Fruit fly (Drosophila melanogaster) whole organism, wandering third instar larva: ENCODE data around the gene frm.

Source experiments
- Abd-B ChIP-seq: fragments of >200 bp; optimal IDR thresholded peaks from 2 replicates; lab custom pipeline; 2017; ENCODE audit warnings: missing biosample characterization, missing genetic modification characterization
- CG32264 ChIP-seq: fragments of 200-800 bp; sonication (Bioruptor generic); optimal IDR thresholded peaks from 2 replicates; lab custom pipeline; 2016; ENCODE audit warnings: missing biosample characterization, missing genetic modification characterization
- CG9705 ChIP-seq: fragments of 200-800 bp; sonication (Bioruptor generic); optimal IDR thresholded peaks from 2 replicates; lab custom pipeline; 2018; ENCODE audit warnings: missing biosample characterization, mild to moderate bottlenecking, missing genetic modification characterization
- CrebA ChIP-seq: fragments of 200-800 bp; sonication (Bioruptor generic); optimal IDR thresholded peaks from 2 replicates; lab custom pipeline; 2016; ENCODE audit warnings: missing biosample characterization, mild to moderate bottlenecking, missing genetic modification characterization, borderline replicate concordance
- Dfd ChIP-seq: fragments of >200 bp; optimal IDR thresholded peaks from 2 replicates; lab custom pipeline; 2017; ENCODE audit warnings: missing biosample characterization, missing genetic modification characterization
- GATAd ChIP-seq: sonication (Bioruptor generic); optimal IDR thresholded peaks from 2 replicates; lab custom pipeline; 2016; ENCODE audit warnings: missing biosample characterization, missing genetic modification characterization
- HLH106 ChIP-seq: fragments of 200-800 bp; optimal IDR thresholded peaks from 3 replicates; lab custom pipeline; 2019; ENCODE audit warnings: missing biosample characterization, mild to moderate bottlenecking, missing genetic modification characterization, moderate library complexity
- Hnf4 ChIP-seq: fragments of 200-800 bp; sonication (Bioruptor generic); optimal IDR thresholded peaks from 2 replicates; lab custom pipeline; 2016; ENCODE audit warnings: missing biosample characterization, mild to moderate bottlenecking, missing genetic modification characterization
- Hr78 ChIP-seq: fragments of >200 bp; optimal IDR thresholded peaks from 2 replicates; lab custom pipeline; 2017; ENCODE audit warnings: missing biosample characterization, missing genetic modification characterization
- Hr83 ChIP-seq: fragments of 200-300 bp; sonication (Bioruptor generic); optimal IDR thresholded peaks from 2 replicates; lab custom pipeline; 2016; ENCODE audit warnings: missing biosample characterization, mild to moderate bottlenecking, missing genetic modification characterization, moderate library complexity; ENCODE audit not compliant: poor library complexity, severe bottlenecking
- Jra ChIP-seq: sonication (Bioruptor generic); optimal IDR thresholded peaks from 2 replicates; lab custom pipeline; 2016; ENCODE audit warnings: missing biosample characterization, missing genetic modification characterization
- Mio ChIP-seq: sonication (Bioruptor generic); optimal IDR thresholded peaks from 2 replicates; lab custom pipeline; 2016; ENCODE audit warnings: missing biosample characterization, missing genetic modification characterization
- Myc ChIP-seq: fragments of >200 bp; optimal IDR thresholded peaks from 2 replicates; lab custom pipeline; 2017
- OdsH ChIP-seq: fragments of 200-800 bp; sonication (Bioruptor generic); optimal IDR thresholded peaks from 2 replicates; lab custom pipeline; 2016; ENCODE audit warnings: missing biosample characterization, mild to moderate bottlenecking, missing genetic modification characterization
- Sp1 ChIP-seq: fragments of 200-800 bp; sonication (Bioruptor generic); optimal IDR thresholded peaks from 3 replicates; lab custom pipeline; 2019; ENCODE audit warnings: missing biosample characterization, mild to moderate bottlenecking, missing genetic modification characterization, moderate library complexity
- br ChIP-seq: fragments of 200-800 bp; sonication (Bioruptor generic); optimal IDR thresholded peaks from 2 replicates; lab custom pipeline; 2016; ENCODE audit warnings: missing biosample characterization, missing genetic modification characterization
- brk ChIP-seq: fragments of 200-800 bp; sonication (Bioruptor generic); optimal IDR thresholded peaks from 2 replicates; lab custom pipeline; 2016; ENCODE audit warnings: missing biosample characterization, mild to moderate bottlenecking, missing genetic modification characterization
- dmrt93B ChIP-seq: fragments of 200-800 bp; sonication (Bioruptor generic); optimal IDR thresholded peaks from 2 replicates; lab custom pipeline; 2018; ENCODE audit warnings: missing biosample characterization, mild to moderate bottlenecking, missing genetic modification characterization
- ey ChIP-seq: fragments of 200-800 bp; sonication (Bioruptor generic); optimal IDR thresholded peaks from 2 replicates; lab custom pipeline; 2016; ENCODE audit warnings: missing biosample characterization, missing genetic modification characterization
- foxo ChIP-seq, 2 experiments: fragments of 200-800 bp; sonication (Bioruptor generic); optimal IDR thresholded peaks; 2 replicates in 1 of 2; 3 replicates in 1 of 2; lab custom pipeline; 2016 to 2017; ENCODE audit warnings: missing biosample characterization in 2 of 2, missing genetic modification characterization in 2 of 2
- fru ChIP-seq: fragments of 200-800 bp; sonication (Bioruptor generic); optimal IDR thresholded peaks from 3 replicates; lab custom pipeline; 2016; ENCODE audit warnings: missing biosample characterization, mild to moderate bottlenecking, missing genetic modification characterization
- h ChIP-seq: fragments of 200-800 bp; sonication (Bioruptor generic); optimal IDR thresholded peaks from 3 replicates; lab custom pipeline; 2016; ENCODE audit warnings: missing biosample characterization, mild to moderate bottlenecking, missing genetic modification characterization
- jim ChIP-seq: fragments of 175-275, 200-325 bp; sonication (Bioruptor generic); optimal IDR thresholded peaks from 2 replicates; lab custom pipeline; 2016; ENCODE audit warnings: missing biosample characterization, mild to moderate bottlenecking, missing genetic modification characterization
- lola ChIP-seq: fragments of >200 bp; optimal IDR thresholded peaks from 2 replicates; lab custom pipeline; 2017; ENCODE audit warnings: missing biosample characterization, missing genetic modification characterization
- pan ChIP-seq: fragments of >200 bp; optimal IDR thresholded peaks from 2 replicates; lab custom pipeline; 2017
- psq ChIP-seq: fragments of 200-800 bp; sonication (Bioruptor generic); optimal IDR thresholded peaks from 3 replicates; lab custom pipeline; 2017; ENCODE audit warnings: missing biosample characterization, mild to moderate bottlenecking, missing genetic modification characterization, moderate library complexity
- rgr ChIP-seq: fragments of 200-800 bp; sonication (Bioruptor generic); optimal IDR thresholded peaks from 3 replicates; lab custom pipeline; 2016; ENCODE audit warnings: missing biosample characterization, mild to moderate bottlenecking, missing genetic modification characterization
- sage ChIP-seq: fragments of 200-800 bp; sonication (Bioruptor generic); optimal IDR thresholded peaks from 2 replicates; lab custom pipeline; 2016; ENCODE audit warnings: missing biosample characterization, mild to moderate bottlenecking, missing genetic modification characterization
- sv ChIP-seq: fragments of 200-800 bp; sonication (Bioruptor generic); optimal IDR thresholded peaks from 3 replicates; lab custom pipeline; 2016; ENCODE audit warnings: missing biosample characterization, missing genetic modification characterization
- tai ChIP-seq: sonication (Bioruptor generic); optimal IDR thresholded peaks from 2 replicates; lab custom pipeline; 2016; ENCODE audit warnings: missing biosample characterization, missing genetic modification characterization
- usp ChIP-seq: fragments of >200 bp; optimal IDR thresholded peaks from 2 replicates; lab custom pipeline; 2017; ENCODE audit warnings: missing biosample characterization, missing genetic modification characterization
- woc ChIP-seq: sonication (Bioruptor generic); optimal IDR thresholded peaks from 2 replicates; lab custom pipeline; 2016; ENCODE audit warnings: missing biosample characterization, mild to moderate bottlenecking, missing genetic modification characterization

The frm gene

DNA sequence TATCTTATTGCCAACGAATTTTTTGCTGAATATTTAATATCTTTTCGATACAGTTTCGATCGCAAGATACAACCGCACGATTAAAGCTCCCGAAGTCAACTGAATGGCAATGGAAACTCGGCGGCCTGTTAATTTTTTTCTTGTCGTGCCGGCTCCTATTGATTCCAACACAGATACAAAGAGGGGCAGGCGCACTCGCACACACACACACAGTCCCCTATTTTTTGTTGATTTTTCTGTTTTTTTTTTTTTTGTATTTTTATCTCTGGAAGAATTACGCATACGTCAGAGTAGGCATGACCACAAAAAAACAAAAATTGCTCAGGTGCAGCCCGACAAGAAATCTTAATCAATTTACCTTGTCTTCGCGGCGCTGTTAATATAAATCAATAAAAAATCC is 21.7 kb downstream of the frm start, which contains the start of gene Lkr:
Gene Lkr (minus strand): TSS at position 101 of the 400 bp plus-strand sequence.
- no peak for TF ChIP-seq h
- TF ChIP-seq Myc (lab: Kevin White, UChicago), result no peak
- TF ChIP-seq CrebA (GFP tag; lab: Kevin White, UChicago), result no peak
- no peak for TF ChIP-seq Abd-B (GFP tag; lab: Kevin White, UChicago)
- TF ChIP-seq Dfd (GFP tag; lab: Kevin White, UChicago), result no peak
- TF ChIP-seq Hr78, result no peak
- TF ChIP-seq Sp1 (GFP tag; lab: Kevin White, UChicago), result no peak
- TF ChIP-seq fru (GFP tag; lab: Kevin White, UChicago), result no peak
- no peak for TF ChIP-seq brk (GFP tag; lab: Kevin White, UChicago)
- no peak for TF ChIP-seq sage (GFP tag; lab: Kevin White, UChicago)
- no peak for TF ChIP-seq pan

DNA sequence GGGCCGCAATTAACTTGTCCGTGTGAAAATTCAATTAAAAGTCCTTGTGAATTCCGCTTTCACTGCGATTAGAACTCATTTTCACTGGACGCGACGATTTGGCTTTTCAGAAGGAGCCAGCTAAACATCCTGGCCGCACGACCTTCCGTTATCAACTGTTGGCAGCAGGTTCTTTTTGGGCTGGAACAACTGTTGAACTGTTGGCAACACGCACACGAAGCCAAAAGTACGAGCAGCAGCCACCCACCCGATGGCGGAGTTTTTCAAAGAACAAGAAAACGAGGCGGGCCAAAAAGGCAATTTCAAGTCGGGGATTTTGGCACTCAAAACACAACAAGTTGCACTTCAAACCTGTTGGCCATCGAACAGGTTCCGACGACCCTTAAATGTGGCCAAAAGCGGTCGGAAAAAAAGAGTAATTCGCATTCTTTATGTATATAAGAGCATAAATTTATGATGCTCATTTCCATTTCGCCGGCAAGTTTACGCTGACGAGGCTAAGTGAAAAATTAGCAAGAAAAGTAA is 28.0 kb downstream of the frm start:
- TF ChIP-seq Mio (GFP tag; lab: Kevin White, UChicago), result no peak
- no peak for TF ChIP-seq OdsH
- TF ChIP-seq foxo (GFP tag; optimal IDR thresholded peaks at IDR 0.05; lab: Kevin White, UChicago), result no peak
- no peak for TF ChIP-seq dmrt93B (GFP tag; lab: Kevin White, UChicago)
- no peak for TF ChIP-seq fru (GFP tag; lab: Kevin White, UChicago)
- no peak for TF ChIP-seq CG9705 (GFP tag; lab: Kevin White, UChicago)
- no peak for TF ChIP-seq rgr (GFP tag; lab: Kevin White, UChicago)
- no peak for TF ChIP-seq brk (GFP tag; lab: Kevin White, UChicago)
- TF ChIP-seq jim (GFP tag; lab: Kevin White, UChicago), result no peak
- TF ChIP-seq br (GFP tag; lab: Kevin White, UChicago), result no peak
- TF ChIP-seq lola (GFP tag; lab: Kevin White, UChicago), result no peak
- no peak for TF ChIP-seq ey (GFP tag; lab: Kevin White, UChicago)
- TF ChIP-seq Jra (GFP tag; lab: Kevin White, UChicago), result no peak
- TF ChIP-seq tai (GFP tag; lab: Kevin White, UChicago), result no peak
- no peak for TF ChIP-seq usp (GFP tag; lab: Kevin White, UChicago)
- no peak for TF ChIP-seq CrebA (GFP tag; lab: Kevin White, UChicago)
- TF ChIP-seq Abd-B (GFP tag; lab: Kevin White, UChicago), result no peak
- no peak for TF ChIP-seq woc (GFP tag; lab: Kevin White, UChicago)
- TF ChIP-seq Sp1 (GFP tag; lab: Kevin White, UChicago), result no peak
- TF ChIP-seq Myc (lab: Kevin White, UChicago), result no peak

DNA sequence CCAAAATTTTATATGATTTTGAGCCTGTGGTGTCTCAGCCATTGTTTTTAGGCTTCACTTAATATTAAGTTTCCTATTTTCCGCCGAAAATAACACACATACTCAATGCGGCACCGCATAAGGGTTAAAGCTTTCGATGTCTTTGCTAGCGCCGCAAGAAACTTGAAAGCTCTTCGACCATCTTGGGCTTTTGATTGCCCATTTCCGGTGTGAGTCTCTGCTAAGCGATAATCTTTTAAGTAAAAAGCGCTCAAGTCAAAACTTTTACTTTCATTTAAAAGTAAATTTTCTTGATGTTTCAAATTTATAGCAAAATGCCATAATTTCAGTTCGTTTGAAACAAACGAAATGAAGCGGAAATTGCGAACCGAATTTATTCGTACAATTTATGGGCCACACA is 39.0 kb downstream of the frm start:
- no peak for TF ChIP-seq Abd-B (GFP tag; lab: Kevin White, UChicago)
- TF ChIP-seq Hr83 (GFP tag; lab: Kevin White, UChicago), result peak; percentile 85
- peak; percentile 74 for TF ChIP-seq OdsH
- TF ChIP-seq foxo (GFP tag; optimal IDR thresholded peaks at IDR 0.05; lab: Kevin White, UChicago), result peak; percentile 27 to 58
- TF ChIP-seq lola (GFP tag; lab: Kevin White, UChicago), result no peak
- TF ChIP-seq Sp1 (GFP tag; lab: Kevin White, UChicago), result peak; percentile 79
- TF ChIP-seq CG32264, result peak; percentile 32
- peak; percentile 49 for TF ChIP-seq ey (GFP tag; lab: Kevin White, UChicago)
- TF ChIP-seq CG9705 (GFP tag; lab: Kevin White, UChicago), result peak; percentile 81
- no peak for TF ChIP-seq psq (GFP tag; lab: Kevin White, UChicago)
- peak; percentile 74 for TF ChIP-seq h
- no peak for TF ChIP-seq usp (GFP tag; lab: Kevin White, UChicago)
- peak; percentile 87 for TF ChIP-seq brk (GFP tag; lab: Kevin White, UChicago)
- peak; percentile 80 for TF ChIP-seq br (GFP tag; lab: Kevin White, UChicago)
- TF ChIP-seq sage (GFP tag; lab: Kevin White, UChicago), result peak; percentile 41
- peak; percentile 81 for TF ChIP-seq sv (GFP tag; lab: Kevin White, UChicago)
- peak; percentile 70 for TF ChIP-seq HLH106 (tag; lab: Kevin White, UChicago)
- no peak for TF ChIP-seq GATAd (GFP tag; lab: Kevin White, UChicago)
- no peak for TF ChIP-seq jim (GFP tag; lab: Kevin White, UChicago)
- TF ChIP-seq fru (GFP tag; lab: Kevin White, UChicago), result peak; percentile 62
- peak; percentile 86 for TF ChIP-seq dmrt93B (GFP tag; lab: Kevin White, UChicago)
- TF ChIP-seq Mio (GFP tag; lab: Kevin White, UChicago), result peak; percentile 35
- peak; percentile 22 for TF ChIP-seq woc (GFP tag; lab: Kevin White, UChicago)
- peak; percentile 40 for TF ChIP-seq Hnf4 (GFP tag; lab: Kevin White, UChicago)
- TF ChIP-seq rgr (GFP tag; lab: Kevin White, UChicago), result peak; percentile 92
